Worm (Caenorhabditis elegans) whole organism, L2 larva: ENCODE data around the gene bcs-1.

Source experiments
- R02D3.7 ChIP-seq: fragments of 150-350 bp; optimal IDR thresholded peaks from 2 replicates; lab custom pipeline; 2014; ENCODE audit warnings: missing biosample characterization, missing genetic modification characterization
- fos-1 ChIP-seq: fragments of 150-350 bp; optimal IDR thresholded peaks from 2 replicates; lab custom pipeline; 2014; ENCODE audit warnings: missing biosample characterization, missing genetic modification characterization
- nhr-12 ChIP-seq: fragments of 150-350 bp; optimal IDR thresholded peaks from 2 replicates; lab custom pipeline; 2014; ENCODE audit warnings: missing biosample characterization, missing genetic modification characterization
- nhr-77 ChIP-seq: fragments of 150-350 bp; optimal IDR thresholded peaks from 2 replicates; lab custom pipeline; 2014; ENCODE audit warnings: missing biosample characterization, missing genetic modification characterization
- unc-55 ChIP-seq: fragments of 150-350 bp; sonication (generic microtip); optimal IDR thresholded peaks from 3 replicates; lab custom pipeline; 2014; ENCODE audit warnings: missing biosample characterization, missing genetic modification reagents, missing genetic modification characterization
- zag-1 ChIP-seq: fragments of 150-350 bp; optimal IDR thresholded peaks from 2 replicates; lab custom pipeline; 2014; ENCODE audit warnings: missing biosample characterization, missing genetic modification characterization
- ztf-4 ChIP-seq: fragments of 150-350 bp; optimal IDR thresholded peaks from 2 replicates; lab custom pipeline; 2014; ENCODE audit warnings: missing biosample characterization, missing genetic modification characterization

DNA sequence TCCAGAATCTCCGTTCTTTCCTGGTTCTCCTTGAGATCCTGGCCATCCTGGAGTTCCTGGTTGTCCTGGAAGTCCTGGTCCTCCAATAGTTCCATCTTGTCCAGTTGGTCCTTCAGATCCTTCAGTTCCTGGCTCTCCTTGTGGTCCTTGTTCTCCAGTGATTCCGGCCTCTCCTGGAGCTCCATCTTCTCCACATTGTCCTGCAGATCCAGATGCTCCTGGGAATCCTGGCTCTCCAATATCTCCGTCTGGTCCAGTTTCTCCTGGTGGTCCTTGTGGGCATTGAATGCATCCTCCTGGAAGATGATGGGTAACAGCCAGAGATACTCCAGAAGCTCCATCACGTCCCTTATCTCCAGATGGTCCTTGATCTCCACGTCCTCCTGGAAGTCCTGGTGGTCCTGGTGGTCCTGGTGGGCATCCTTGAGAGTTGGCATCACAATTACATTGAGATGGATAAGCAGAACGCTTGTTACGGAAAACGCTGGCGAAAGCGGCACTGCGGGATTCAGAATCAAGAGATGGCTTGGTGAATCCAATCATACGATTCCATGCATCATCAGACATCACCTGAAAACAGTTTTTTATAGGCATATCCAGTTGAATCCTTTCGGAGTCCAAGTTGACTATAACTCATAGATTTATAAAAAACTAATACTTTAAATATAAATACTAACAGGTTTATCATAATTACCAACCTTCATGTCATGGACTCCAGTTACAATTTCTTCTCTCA is 2.5 kb upstream of the bcs-1 start:
- no peak for TF ChIP-seq ztf-4 (tag; lab: Kevin White, UChicago)
- TF ChIP-seq nhr-12 (tag; lab: Kevin White, UChicago): no peak
- no peak for TF ChIP-seq zag-1 (tag; lab: Kevin White, UChicago)
- TF ChIP-seq unc-55 (GFP tag; lab: Kevin White, UChicago): no peak
- no peak for TF ChIP-seq nhr-77 (tag; lab: Kevin White, UChicago)
- no peak for TF ChIP-seq R02D3.7 (tag; lab: Kevin White, UChicago)
- TF ChIP-seq fos-1 (tag; lab: Kevin White, UChicago): no peak
